Worm (Caenorhabditis elegans): Measurements from ENCODE around the gene sra-39.

DNA sequence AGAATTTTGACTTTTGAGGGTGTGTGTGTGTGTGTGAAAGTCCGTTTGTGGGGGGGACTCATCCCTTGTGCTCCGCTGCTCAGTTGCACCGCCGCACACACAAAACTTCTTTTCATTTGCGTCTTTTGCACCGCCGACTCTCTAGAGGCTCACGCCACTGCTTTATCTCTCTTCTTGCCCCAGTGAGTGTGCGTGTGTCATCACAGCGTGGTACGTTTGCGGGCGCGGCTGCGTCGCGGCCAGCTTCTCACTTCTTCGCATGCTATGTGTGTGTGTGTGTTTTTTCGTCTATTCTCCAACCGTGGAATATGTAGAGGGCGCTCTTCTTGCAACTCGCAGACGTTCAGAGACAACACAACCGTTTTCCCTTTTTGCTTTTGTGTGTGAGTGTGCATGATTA, 42.3 kb upstream of the sra-39 start:
- no peak for TF ChIP-seq ces-1 (GFP tag; optimal IDR thresholded peaks at IDR 0.05)
- no peak for TF ChIP-seq blmp-1 (tag; optimal IDR thresholded peaks at IDR 0.05)
- no peak for TF ChIP-seq elt-1 (tag; optimal IDR thresholded peaks at IDR 0.05; ENCODE audit: borderline replicate concordance, insufficient read depth)

All from whole organism, mixed stage, embryonic.